Worm (Caenorhabditis elegans) whole organism, young adult: ENCODE results near the gene C25G6.4.

Source experiments
- C06A6.2 ChIP-seq: fragments of 200-800 bp; sonication (Bioruptor generic); conservative IDR thresholded peaks from 2 replicates; pipeline ENCODE4 v1.3.6; 2022; ENCODE audit warnings: missing genetic modification characterization, missing compliant biosample characterization
- F57C9.4 ChIP-seq: sonication (generic microtip); optimal IDR thresholded peaks from 2 replicates; lab custom pipeline; 2017; ENCODE audit warnings: mild to moderate bottlenecking, missing genetic modification characterization, missing compliant biosample characterization
- Y67H2A.10 ChIP-seq: fragments of 200-800 bp; sonication (Bioruptor generic); conservative IDR thresholded peaks from 2 replicates; pipeline ENCODE4 v1.3.6; 2022; ENCODE audit warnings: missing genetic modification reagents, missing genetic modification characterization, missing compliant biosample characterization
- ama-1 ChIP-seq, 3 experiments: fragments of 150-350 bp in 1 of 3; sonication (generic microtip) in 2 of 3; optimal IDR thresholded peaks; 2 replicates each; lab custom pipeline; 2014 to 2018; ENCODE audit warnings: missing biosample characterization in 2 of 3, missing genetic modification characterization in 2 of 3, missing genetic modification reagents in 2 of 3
- athp-1 ChIP-seq: sonication (generic microtip); optimal IDR thresholded peaks from 2 replicates; lab custom pipeline; 2017; ENCODE audit warnings: mild to moderate bottlenecking, missing genetic modification characterization, missing compliant biosample characterization
- ekl-4 ChIP-seq: fragments of 200-800 bp; sonication (Bioruptor generic); IDR thresholded peaks from 2 replicates; pipeline ENCODE4 v1.3.6; 2022; ENCODE audit warnings: missing genetic modification reagents, missing genetic modification characterization, missing compliant biosample characterization
- let-526 ChIP-seq: fragments of 200-800 bp; sonication (Bioruptor generic); IDR thresholded peaks from 2 replicates; pipeline ENCODE4 v1.3.6; 2022; ENCODE audit warnings: missing genetic modification reagents, missing genetic modification characterization, missing compliant biosample characterization
- lin-54 ChIP-seq: fragments of 200-800 bp; sonication (Bioruptor generic); optimal IDR thresholded peaks from 2 replicates; lab custom pipeline; 2018; ENCODE audit warnings: mild to moderate bottlenecking, missing genetic modification characterization, missing compliant biosample characterization
- lsl-1 ChIP-seq: fragments of 200-800 bp; sonication (Bioruptor generic); optimal IDR thresholded peaks from 2 replicates; lab custom pipeline; 2018; ENCODE audit warnings: mild to moderate bottlenecking, missing genetic modification characterization, moderate library complexity, missing compliant biosample characterization
- mes-4 ChIP-seq: sonication (generic microtip); optimal IDR thresholded peaks from 2 replicates; lab custom pipeline; 2016; ENCODE audit warnings: missing genotype, missing genetic modification characterization, missing compliant biosample characterization
- pha-4 ChIP-seq: fragments of 150-350 bp; sonication (generic microtip); optimal IDR thresholded peaks from 2 replicates; lab custom pipeline; 2014; ENCODE audit warnings: missing biosample characterization, missing genetic modification reagents, missing genetic modification characterization
- snpc-4 ChIP-seq, 5 experiments: fragments of 150-350 bp in 1 of 5; sonication (generic microtip) in 4 of 5; optimal IDR thresholded peaks; 2 replicates each; lab custom pipeline; 2014 to 2018; ENCODE audit warnings: missing genetic modification characterization in 5 of 5, missing biosample characterization in 3 of 5, antibody characterized with exemption in 2 of 5, mild to moderate bottlenecking in 2 of 5, missing compliant biosample characterization in 2 of 5, missing genotype in 2 of 5, moderate library complexity in 2 of 5, missing genetic modification reagents in 1 of 5
- ztf-25 ChIP-seq: fragments of 200-800 bp; sonication (Bioruptor generic); IDR thresholded peaks from 2 replicates; pipeline ENCODE4 v1.3.6; 2022; ENCODE audit warnings: missing genetic modification reagents, missing genetic modification characterization, missing compliant biosample characterization

ce11 chrX:1294607-1295303 lies 45.1 kb upstream of the C25G6.4 start, which contains the start of gene dop-4:
- TF ChIP-seq let-526 (GFP tag; lab: Robert Waterston, UW) (no peak), ama-1 (optimal IDR thresholded peaks at IDR 0.05; lab: Kevin White, UChicago) (no peak), ama-1 (GFP tag; optimal IDR thresholded peaks at IDR 0.05; lab: Kevin White, UChicago) (no peak), ztf-25 (GFP tag; lab: Robert Waterston, UW) (no peak), snpc-4 (GFP tag; optimal IDR thresholded peaks at IDR 0.05; lab: Kevin White, UChicago) (no peak), snpc-4 (tag; optimal IDR thresholded peaks at IDR 0.05; lab: Kevin White, UChicago) (no peak), athp-1 (tag; lab: Kevin White, UChicago) (no peak), F57C9.4 (tag; lab: Kevin White, UChicago) (no peak), C06A6.2 (GFP tag; lab: Robert Waterston, UW) (no peak), pha-4 (tag; lab: Kevin White, UChicago) (no peak), lin-54 (GFP tag; lab: Kevin White, UChicago) (no peak), lsl-1 (GFP tag; lab: Kevin White, UChicago) (no peak), Y67H2A.10 (no peak), ekl-4 (no peak), mes-4 (tag; lab: Kevin White, UChicago) (no peak)
